Fruit fly (Drosophila melanogaster) whole organism, embryonic: Measurements from ENCODE around the gene Pax.

ENCODE experiments used
- Blimp-1 ChIP-seq: fragments of 200-800 bp; sonication (Bioruptor generic); optimal IDR thresholded peaks from 3 replicates; lab custom pipeline; 2018; ENCODE audit warnings: missing biosample characterization, missing genetic modification characterization, mild to moderate bottlenecking, moderate library complexity, missing genetic modification reagents
- CG10979 ChIP-seq: fragments of 200-800 bp; sonication (Bioruptor generic); optimal IDR thresholded peaks from 2 replicates; lab custom pipeline; 2018; ENCODE audit warnings: missing biosample characterization, mild to moderate bottlenecking, missing genetic modification characterization, moderate library complexity
- CG11696 ChIP-seq: fragments of 200-800 bp; sonication (Bioruptor generic); IDR thresholded peaks from 2 replicates; pipeline ENCODE4 v1.3.6; 2022; ENCODE audit warnings: missing biosample characterization, missing genetic modification characterization
- CG12155 ChIP-seq: fragments of 200-800 bp; sonication (Bioruptor generic); optimal IDR thresholded peaks from 3 replicates; lab custom pipeline; 2016; ENCODE audit warnings: missing biosample characterization, missing genetic modification characterization
- CG12299 ChIP-seq: fragments of 200-800 bp; sonication (Bioruptor generic); optimal IDR thresholded peaks from 2 replicates; lab custom pipeline; 2018; ENCODE audit warnings: missing biosample characterization, mild to moderate bottlenecking, missing genetic modification characterization
- CG12391 ChIP-seq: fragments of 200-800 bp; sonication (Bioruptor generic); optimal IDR thresholded peaks from 3 replicates; lab custom pipeline; 2018; ENCODE audit warnings: missing biosample characterization, mild to moderate bottlenecking, missing genetic modification characterization, moderate library complexity
- CG12659 ChIP-seq: fragments of 200-800 bp; sonication (Bioruptor generic); optimal IDR thresholded peaks from 3 replicates; lab custom pipeline; 2017; ENCODE audit warnings: mild to moderate bottlenecking, missing biosample characterization, missing genetic modification reagents, missing genetic modification characterization
- CG13624 ChIP-seq: fragments of 200-800 bp; sonication (Bioruptor generic); optimal IDR thresholded peaks from 2 replicates; lab custom pipeline; 2016; ENCODE audit warnings: missing biosample characterization, missing genetic modification characterization
- CG14667 ChIP-seq: fragments of 200-800 bp; sonication (Bioruptor generic); IDR thresholded peaks from 2 replicates; pipeline ENCODE4 v1.3.6; 2022; ENCODE audit warnings: missing biosample characterization, missing genetic modification characterization
- CG1603 ChIP-seq: fragments of 200-800 bp; sonication (Bioruptor generic); optimal IDR thresholded peaks from 2 replicates; lab custom pipeline; 2019; ENCODE audit warnings: missing biosample characterization, mild to moderate bottlenecking, missing genetic modification characterization, moderate library complexity
- CG17385 ChIP-seq: fragments of 200-800 bp; sonication (Bioruptor generic); optimal IDR thresholded peaks from 3 replicates; lab custom pipeline; 2018; ENCODE audit warnings: missing biosample characterization, mild to moderate bottlenecking, missing genetic modification characterization
- CG17802 ChIP-seq: fragments of 200-800 bp; sonication (Bioruptor generic); optimal IDR thresholded peaks from 2 replicates; lab custom pipeline; 2018; ENCODE audit warnings: missing biosample characterization, mild to moderate bottlenecking, missing genetic modification characterization, moderate library complexity
- CG18011 ChIP-seq: fragments of 200-800 bp; sonication (Bioruptor generic); optimal IDR thresholded peaks from 2 replicates; lab custom pipeline; 2017; ENCODE audit warnings: missing biosample characterization, missing genetic modification characterization, mild to moderate bottlenecking, moderate library complexity, missing genotype
- CG18262 ChIP-seq: fragments of 200-800 bp; optimal IDR thresholded peaks from 3 replicates; lab custom pipeline; 2019; ENCODE audit warnings: missing biosample characterization, mild to moderate bottlenecking, missing genetic modification characterization, moderate library complexity
- CG18599 ChIP-seq: fragments of 200-800 bp; sonication (Bioruptor generic); optimal IDR thresholded peaks from 3 replicates; lab custom pipeline; 2017; ENCODE audit warnings: missing biosample characterization, missing genetic modification characterization, mild to moderate bottlenecking, moderate library complexity, missing genetic modification reagents
- CG2875 ChIP-seq: fragments of 200-800 bp; sonication (Bioruptor generic); optimal IDR thresholded peaks from 2 replicates; lab custom pipeline; 2017; ENCODE audit warnings: missing biosample characterization, mild to moderate bottlenecking, missing genetic modification characterization, missing genetic modification reagents
- CG30431 ChIP-seq: fragments of 200-800 bp; sonication (Bioruptor generic); optimal IDR thresholded peaks from 2 replicates; lab custom pipeline; 2017; ENCODE audit warnings: missing biosample characterization, missing genetic modification characterization
- CG3065 ChIP-seq: fragments of 200-800 bp; sonication (Bioruptor generic); optimal IDR thresholded peaks from 2 replicates; lab custom pipeline; 2016; ENCODE audit warnings: missing biosample characterization, missing genetic modification characterization
- CG3281 ChIP-seq: fragments of 200-800 bp; sonication (Bioruptor generic); optimal IDR thresholded peaks from 3 replicates; lab custom pipeline; 2017; ENCODE audit warnings: missing biosample characterization, mild to moderate bottlenecking, missing genetic modification characterization
- CG34224 ChIP-seq: fragments of 200-800 bp; sonication (Bioruptor generic); IDR thresholded peaks from 3 replicates; pipeline ENCODE4 v1.3.6; 2022; ENCODE audit warnings: missing biosample characterization, missing genetic modification characterization; ENCODE audit not compliant: partially characterized antibody
- CG4328 ChIP-seq: fragments of 200-800 bp; sonication (Bioruptor generic); optimal IDR thresholded peaks from 3 replicates; lab custom pipeline; 2017; ENCODE audit warnings: missing biosample characterization, missing genetic modification reagents, missing genetic modification characterization
- CG6683 ChIP-seq: fragments of 200-800 bp; sonication (Bioruptor generic); optimal IDR thresholded peaks from 2 replicates; lab custom pipeline; 2017; ENCODE audit warnings: missing biosample characterization, mild to moderate bottlenecking, missing genetic modification characterization, missing genetic modification reagents
- CG7745 ChIP-seq: fragments of 200-800 bp; sonication (Bioruptor generic); optimal IDR thresholded peaks from 2 replicates; lab custom pipeline; 2018; ENCODE audit warnings: missing biosample characterization, mild to moderate bottlenecking, missing genetic modification characterization, moderate library complexity
- E2f2 ChIP-seq: fragments of 200-800 bp; sonication (Bioruptor generic); IDR thresholded peaks from 2 replicates; pipeline ENCODE4 v1.3.6; 2022; ENCODE audit warnings: missing biosample characterization, missing genetic modification characterization
- Fer2 ChIP-seq: fragments of 200-800 bp; sonication (Bioruptor generic); optimal IDR thresholded peaks from 2 replicates; lab custom pipeline; 2018; ENCODE audit warnings: missing biosample characterization, mild to moderate bottlenecking, missing genetic modification characterization, moderate library complexity
- Hr51 ChIP-seq, 2 experiments: fragments of 200-800 bp; sonication (Bioruptor generic); optimal IDR thresholded peaks; 2 replicates in 1 of 2; 3 replicates in 1 of 2; lab custom pipeline; 2016 to 2018; ENCODE audit warnings: missing biosample characterization in 2 of 2, missing genetic modification characterization in 2 of 2, mild to moderate bottlenecking in 1 of 2, moderate library complexity in 1 of 2
- Hr78 ChIP-seq, 2 experiments: fragments of 200-800 bp in 1 of 2; fragments of >200 bp in 1 of 2; sonication (Bioruptor generic) in 1 of 2; optimal IDR thresholded peaks; 2 replicates each; lab custom pipeline; 2017 to 2019; ENCODE audit warnings: missing biosample characterization in 2 of 2, missing genetic modification characterization in 2 of 2, mild to moderate bottlenecking in 1 of 2, moderate library complexity in 1 of 2
- Hsf ChIP-seq: fragments of 200-800 bp; sonication (Bioruptor generic); optimal IDR thresholded peaks from 3 replicates; lab custom pipeline; 2016; ENCODE audit warnings: missing biosample characterization, missing genetic modification characterization
- MBD-R2 ChIP-seq: fragments of 200-800 bp; sonication (Bioruptor generic); IDR thresholded peaks from 2 replicates; pipeline ENCODE4 v1.3.6; 2022; ENCODE audit warnings: missing biosample characterization, missing genetic modification characterization
- Oli ChIP-seq: fragments of 200-800 bp; sonication (Bioruptor generic); optimal IDR thresholded peaks from 2 replicates; lab custom pipeline; 2018; ENCODE audit warnings: missing biosample characterization, mild to moderate bottlenecking, missing genetic modification characterization, moderate library complexity
- aop ChIP-seq: fragments of 200-800 bp; sonication (Bioruptor generic); IDR thresholded peaks from 2 replicates; pipeline ENCODE4 v1.3.6; 2022; ENCODE audit warnings: missing biosample characterization, missing genetic modification characterization
- bowl ChIP-seq: fragments of 200-800 bp; sonication (Bioruptor generic); IDR thresholded peaks from 2 replicates; pipeline ENCODE4 v1.3.6; 2022; ENCODE audit warnings: missing biosample characterization, missing genetic modification characterization
- croc ChIP-seq: fragments of 200-800 bp; sonication (Bioruptor generic); conservative IDR thresholded peaks from 3 replicates; pipeline ENCODE4 v1.3.6; 2022; ENCODE audit warnings: missing biosample characterization, missing genetic modification characterization
- crp ChIP-seq, 2 experiments: fragments of 200-800 bp; sonication (Bioruptor generic); optimal IDR thresholded peaks; 2 replicates in 1 of 2; 3 replicates in 1 of 2; lab custom pipeline; 2017; ENCODE audit warnings: missing biosample characterization in 2 of 2, missing genetic modification characterization in 2 of 2, mild to moderate bottlenecking in 1 of 2, moderate library complexity in 1 of 2
- da ChIP-seq: fragments of 200-800 bp; sonication (Bioruptor generic); optimal IDR thresholded peaks from 2 replicates; lab custom pipeline; 2016; ENCODE audit warnings: missing biosample characterization, missing genetic modification characterization
- dati ChIP-seq: fragments of 200-800 bp; sonication (Bioruptor generic); IDR thresholded peaks from 2 replicates; pipeline ENCODE4 v1.3.6; 2022; ENCODE audit warnings: missing biosample characterization, missing genetic modification characterization
- fd96Cb ChIP-seq: fragments of 200-800 bp; sonication (Bioruptor generic); optimal IDR thresholded peaks from 2 replicates; lab custom pipeline; 2018; ENCODE audit warnings: missing biosample characterization, mild to moderate bottlenecking, missing genetic modification characterization, moderate library complexity
- insv ChIP-seq, 2 experiments: fragments of 200-800 bp; sonication (Bioruptor generic); optimal IDR thresholded peaks; 3 replicates each; lab custom pipeline; 2016 to 2018; ENCODE audit warnings: missing biosample characterization in 2 of 2, missing genetic modification characterization in 2 of 2
- jumu ChIP-seq: fragments of 200-800 bp; sonication (Bioruptor generic); optimal IDR thresholded peaks from 3 replicates; lab custom pipeline; 2016; ENCODE audit warnings: missing biosample characterization, missing genetic modification characterization
- knrl ChIP-seq: fragments of 200-800 bp; sonication (Bioruptor generic); IDR thresholded peaks from 3 replicates; pipeline ENCODE4 v1.3.6; 2022; ENCODE audit warnings: missing biosample characterization, missing genetic modification characterization; ENCODE audit not compliant: partially characterized antibody
- luna ChIP-seq: fragments of 200-800 bp; sonication (Bioruptor generic); optimal IDR thresholded peaks from 2 replicates; lab custom pipeline; 2016; ENCODE audit warnings: missing biosample characterization, missing genetic modification characterization
- mld ChIP-seq: fragments of 200-800 bp; sonication (Bioruptor generic); IDR thresholded peaks from 3 replicates; pipeline ENCODE4 v1.3.6; 2022; ENCODE audit warnings: missing biosample characterization, missing genetic modification characterization; ENCODE audit not compliant: partially characterized antibody
- pb ChIP-seq: fragments of 200-800 bp; sonication (Bioruptor generic); optimal IDR thresholded peaks from 3 replicates; lab custom pipeline; 2016; ENCODE audit warnings: missing biosample characterization, missing genetic modification characterization
- repo ChIP-seq: fragments of 200-800 bp; sonication (Bioruptor generic); optimal IDR thresholded peaks from 2 replicates; lab custom pipeline; 2016; ENCODE audit warnings: missing biosample characterization, missing genetic modification characterization
- tgo ChIP-seq: fragments of 200-800 bp; sonication (Bioruptor generic); IDR thresholded peaks from 3 replicates; pipeline ENCODE4 v1.3.6; 2022; ENCODE audit warnings: missing biosample characterization, missing genetic modification characterization
- vfl ChIP-seq: fragments of 200-800 bp; sonication (Bioruptor generic); optimal IDR thresholded peaks from 2 replicates; lab custom pipeline; 2016; ENCODE audit warnings: missing biosample characterization, missing genetic modification characterization
- wek ChIP-seq: fragments of 200-800 bp; sonication (Bioruptor generic); optimal IDR thresholded peaks from 3 replicates; lab custom pipeline; 2018; ENCODE audit warnings: missing biosample characterization, mild to moderate bottlenecking, missing genetic modification characterization, moderate library complexity
- wor ChIP-seq: fragments of 200-800 bp; sonication (Bioruptor generic); IDR thresholded peaks from 2 replicates; pipeline ENCODE4 v1.3.6; 2022; ENCODE audit warnings: missing biosample characterization, missing genetic modification characterization

Gene Pax

DNA sequence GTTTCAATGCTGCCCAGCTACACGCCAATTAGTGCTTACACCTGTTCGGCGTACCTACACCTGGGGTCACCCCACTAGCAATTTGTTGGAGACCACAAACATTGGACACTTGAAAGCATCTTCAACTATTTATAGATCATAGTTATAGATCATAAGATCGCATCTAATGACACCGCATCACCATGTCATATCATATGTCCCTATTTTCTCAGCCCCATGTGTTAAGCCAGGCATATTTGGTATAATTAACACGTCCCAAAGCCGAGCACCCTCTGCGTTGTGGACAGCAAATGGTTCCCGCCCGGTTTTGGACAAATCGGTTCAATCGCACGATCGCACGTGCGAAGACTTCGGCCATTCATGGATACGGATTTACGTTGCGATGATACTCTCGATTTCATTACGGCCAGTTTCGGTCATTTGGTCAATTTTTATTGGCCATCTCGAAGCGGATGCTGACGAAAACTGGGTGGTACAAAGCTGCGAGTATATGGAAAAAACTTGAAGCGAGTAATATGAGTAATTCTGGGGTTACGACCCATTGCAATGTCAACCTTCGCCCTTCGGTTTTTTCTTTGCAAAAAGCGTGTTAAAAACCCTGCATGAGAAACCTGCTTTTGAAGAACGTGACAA is 13.3 kb upstream of the Pax start (continued):
- TF ChIP-seq pb (GFP tag; lab: Kevin White, UChicago) = peak; percentile 64
- TF ChIP-seq Hr51 (GFP tag; optimal IDR thresholded peaks at IDR 0.05; lab: Kevin White, UChicago) = peak; percentile 87 to 94
- peak; percentile 92 for TF ChIP-seq CG1603 (tag; lab: Kevin White, UChicago)
- peak; percentile 52; the same call in 1 of the 2 replicates for TF ChIP-seq bowl
- TF ChIP-seq aop (GFP tag; lab: Robert Waterston, UW) = no peak
- no peak; the same call in 1 of the 2 replicates for TF ChIP-seq dati (GFP tag; lab: Robert Waterston, UW)
- TF ChIP-seq CG2875 (GFP tag; lab: Kevin White, UChicago) = peak; percentile 85
- TF ChIP-seq CG3065 (GFP tag; lab: Kevin White, UChicago) = peak; percentile 77
- TF ChIP-seq CG17802 (tag; lab: Kevin White, UChicago) = peak; percentile 6
- TF ChIP-seq wek = peak; percentile 64
- TF ChIP-seq CG12391 (tag; lab: Kevin White, UChicago) = peak; percentile 78
- TF ChIP-seq croc (GFP tag; lab: Robert Waterston, UW) = peak; percentile 45; the same call in 2 of the 3 replicates
- TF ChIP-seq Oli = peak; percentile 86
- peak; percentile 88 for TF ChIP-seq wor
- TF ChIP-seq Fer2 = no peak
- TF ChIP-seq CG30431 = peak; percentile 48
- TF ChIP-seq CG18599 (GFP tag; lab: Kevin White, UChicago) = peak; percentile 77
- TF ChIP-seq CG13624 (GFP tag; lab: Kevin White, UChicago) = peak; percentile 80
- peak; percentile 74 for TF ChIP-seq fd96Cb
- TF ChIP-seq tgo (GFP tag; lab: Robert Waterston, UW) = peak; percentile 74
- peak; percentile 58 for TF ChIP-seq luna
- peak in 1 of 2 experiments; percentile 60 for TF ChIP-seq crp (GFP tag; optimal IDR thresholded peaks at IDR 0.05; lab: Kevin White, UChicago)
- TF ChIP-seq Hsf (GFP tag; lab: Kevin White, UChicago) = peak; percentile 69
- peak; percentile 84 for TF ChIP-seq MBD-R2 (GFP tag; lab: Robert Waterston, UW)
- peak; percentile 94 for TF ChIP-seq CG18011 (GFP tag; lab: Kevin White, UChicago)
- TF ChIP-seq insv (GFP tag; optimal IDR thresholded peaks at IDR 0.05; lab: Kevin White, UChicago) = peak; percentile 22 to 45
- peak; percentile 94 for TF ChIP-seq Blimp-1 (GFP tag; lab: Kevin White, UChicago)
- peak; percentile 93 for TF ChIP-seq CG11696 (GFP tag; lab: Robert Waterston, UW)
- TF ChIP-seq da (GFP tag; lab: Kevin White, UChicago) = peak; percentile 73
- TF ChIP-seq CG10979 (tag; lab: Kevin White, UChicago) = peak; percentile 73
- TF ChIP-seq repo (GFP tag; lab: Kevin White, UChicago) = peak; percentile 46
- peak; percentile 65 for TF ChIP-seq CG3281 (GFP tag; lab: Kevin White, UChicago)
- TF ChIP-seq CG12299 = peak; percentile 81
- peak; percentile 62 for TF ChIP-seq CG12155 (GFP tag; lab: Kevin White, UChicago)
- TF ChIP-seq vfl (GFP tag; lab: Kevin White, UChicago) = peak; percentile 44
- TF ChIP-seq CG4328 = peak; percentile 51
- peak; percentile 61 for TF ChIP-seq CG14667 (GFP tag; lab: Robert Waterston, UW)
- no peak for TF ChIP-seq knrl (GFP tag; lab: Robert Waterston, UW)
- TF ChIP-seq jumu = peak; percentile 74
- no peak for TF ChIP-seq CG7745 (tag; lab: Kevin White, UChicago)
- peak; percentile 29 for TF ChIP-seq CG6683 (GFP tag; lab: Kevin White, UChicago)
- TF ChIP-seq Hr78 (GFP tag; optimal IDR thresholded peaks at IDR 0.05; lab: Kevin White, UChicago) = peak in 1 of 2 experiments; percentile 67
- TF ChIP-seq CG12659 (GFP tag; lab: Kevin White, UChicago) = peak; percentile 62
- TF ChIP-seq E2f2 (GFP tag; lab: Robert Waterston, UW) = peak; percentile 78
- peak; percentile 70 for TF ChIP-seq CG18262 (tag; lab: Kevin White, UChicago)
- TF ChIP-seq CG17385 (GFP tag; lab: Kevin White, UChicago) = peak; percentile 67
- TF ChIP-seq mld (GFP tag; lab: Robert Waterston, UW) = no peak
- no peak for TF ChIP-seq CG34224 (GFP tag; lab: Robert Waterston, UW)
